Worm (Caenorhabditis elegans) whole organism, L1 larva: Measurements from ENCODE around the gene cpt-5.

Experiments
- C04F5.9 ChIP-seq: sonication (generic microtip); optimal IDR thresholded peaks from 2 replicates; lab custom pipeline; 2016; ENCODE audit warnings: missing genetic modification characterization, missing compliant biosample characterization
- C16A3.4 ChIP-seq: fragments of 150-350 bp; optimal IDR thresholded peaks from 2 replicates; lab custom pipeline; 2014; ENCODE audit warnings: missing biosample characterization, missing genetic modification characterization
- C34B4.2 ChIP-seq: sonication (generic microtip); optimal IDR thresholded peaks from 2 replicates; lab custom pipeline; 2017; ENCODE audit warnings: mild to moderate bottlenecking, missing genetic modification characterization, missing compliant biosample characterization
- Y116A8C.19 ChIP-seq: sonication (generic microtip); optimal IDR thresholded peaks from 2 replicates; lab custom pipeline; 2016; ENCODE audit warnings: missing compliant biosample characterization, missing genetic modification characterization, borderline replicate concordance
- alr-1 ChIP-seq: fragments of 200-800 bp; sonication (Bioruptor generic); optimal IDR thresholded peaks from 2 replicates; lab custom pipeline; 2018; ENCODE audit warnings: borderline replicate concordance, mild to moderate bottlenecking, missing genetic modification characterization, missing compliant biosample characterization
- aly-2 ChIP-seq: fragments of 150-350 bp; optimal IDR thresholded peaks from 2 replicates; lab custom pipeline; 2014; ENCODE audit warnings: missing biosample characterization, missing genetic modification characterization
- ama-1 ChIP-seq: fragments of 150-350 bp; optimal IDR thresholded peaks from 2 replicates; lab custom pipeline; 2014
- ceh-88 ChIP-seq: fragments of 200-800 bp; sonication (Bioruptor generic); IDR thresholded peaks from 2 replicates; pipeline ENCODE4 v1.3.6; 2022; ENCODE audit warnings: missing genetic modification characterization, missing compliant biosample characterization
- dpl-1 ChIP-seq, 3 experiments: fragments of 150-350 bp in 2 of 3; sonication (generic microtip) in 1 of 3; optimal IDR thresholded peaks; 2 replicates each; lab custom pipeline; 2014 to 2017; ENCODE audit warnings: missing biosample characterization in 3 of 3, missing genetic modification characterization in 3 of 3, missing genetic modification reagents in 3 of 3
- dsc-1 ChIP-seq: sonication (generic microtip); optimal IDR thresholded peaks from 2 replicates; lab custom pipeline; 2016; ENCODE audit warnings: mild to moderate bottlenecking, missing genetic modification characterization, missing compliant biosample characterization
- efl-1 ChIP-seq, 4 experiments: fragments of 150-350 bp; optimal IDR thresholded peaks in 3 of 4; peaks in 1 of 4; 1 replicate in 1 of 4; 2 replicates in 3 of 4; lab custom pipeline; 2014; ENCODE audit warnings: missing biosample characterization in 2 of 4, missing genetic modification characterization in 2 of 4, missing genetic modification reagents in 2 of 4
- efl-3 ChIP-seq: fragments of 200-800 bp; sonication (Bioruptor generic); optimal IDR thresholded peaks from 2 replicates; lab custom pipeline; 2018; ENCODE audit warnings: mild to moderate bottlenecking, missing genetic modification characterization, missing compliant biosample characterization
- elt-3 ChIP-seq, 6 experiments: fragments of 150-350 bp in 1 of 6; sonication (generic microtip); optimal IDR thresholded peaks; 2 replicates each; lab custom pipeline; 2017 to 2018; ENCODE audit warnings: missing biosample characterization in 6 of 6, missing genetic modification characterization in 6 of 6, inconsistent platforms in 1 of 6
- ets-5 ChIP-seq: fragments of 200-800 bp; sonication (Bioruptor generic); IDR thresholded peaks from 2 replicates; pipeline ENCODE4 v1.3.6; 2022; ENCODE audit warnings: missing genetic modification characterization, missing compliant biosample characterization
- fkh-10 ChIP-seq: sonication (generic microtip); optimal IDR thresholded peaks from 2 replicates; lab custom pipeline; 2017; ENCODE audit warnings: missing biosample characterization, missing genetic modification reagents, missing genetic modification characterization
- fkh-4 ChIP-seq: sonication (generic microtip); optimal IDR thresholded peaks from 2 replicates; lab custom pipeline; 2016; ENCODE audit warnings: missing compliant biosample characterization, missing genetic modification characterization, borderline replicate concordance
- hlh-4 ChIP-seq: sonication (generic microtip); optimal IDR thresholded peaks from 2 replicates; lab custom pipeline; 2016; ENCODE audit warnings: mild to moderate bottlenecking, missing genetic modification characterization, missing compliant biosample characterization
- hpl-2 ChIP-seq: fragments of 150-350 bp; optimal IDR thresholded peaks from 2 replicates; lab custom pipeline; 2014; ENCODE audit warnings: missing biosample characterization, missing genetic modification reagents, missing genetic modification characterization
- irx-1 ChIP-seq: sonication (generic microtip); optimal IDR thresholded peaks from 2 replicates; lab custom pipeline; 2016; ENCODE audit warnings: missing genetic modification characterization, missing compliant biosample characterization
- jun-1 ChIP-seq: fragments of 150-350 bp; optimal IDR thresholded peaks from 2 replicates; lab custom pipeline; 2014; ENCODE audit warnings: missing biosample characterization, missing genetic modification reagents, missing genetic modification characterization
- lin-13 ChIP-seq: fragments of 150-350 bp; optimal IDR thresholded peaks from 2 replicates; lab custom pipeline; 2014; ENCODE audit warnings: missing biosample characterization, missing genetic modification reagents, missing genetic modification characterization
- lin-15B ChIP-seq: fragments of 150-350 bp; sonication (generic microtip); optimal IDR thresholded peaks from 3 replicates; lab custom pipeline; 2014; ENCODE audit warnings: missing biosample characterization, missing genetic modification characterization
- lin-39 ChIP-seq: fragments of 150-350 bp; optimal IDR thresholded peaks from 2 replicates; lab custom pipeline; 2014; ENCODE audit warnings: missing biosample characterization, missing genetic modification reagents, missing genetic modification characterization
- lsy-2 ChIP-seq, 2 experiments: fragments of 150-350 bp; optimal IDR thresholded peaks; 2 replicates each; lab custom pipeline; 2014; ENCODE audit warnings: missing biosample characterization in 2 of 2, missing genetic modification characterization in 2 of 2
- mab-9 ChIP-seq: fragments of 200-800 bp; sonication (Bioruptor generic); IDR thresholded peaks from 2 replicates; pipeline ENCODE4 v1.3.6; 2022; ENCODE audit warnings: missing genetic modification reagents, missing genetic modification characterization, missing compliant biosample characterization
- mef-2 ChIP-seq: fragments of 150-350 bp; optimal IDR thresholded peaks from 2 replicates; lab custom pipeline; 2014; ENCODE audit warnings: missing biosample characterization, missing genetic modification characterization
- mep-1 ChIP-seq: fragments of 150-350 bp; optimal IDR thresholded peaks from 2 replicates; lab custom pipeline; 2014; ENCODE audit warnings: missing biosample characterization, missing genetic modification characterization
- nhr-11 ChIP-seq: fragments of 150-350 bp; optimal IDR thresholded peaks from 2 replicates; lab custom pipeline; 2014; ENCODE audit warnings: missing biosample characterization, missing genetic modification characterization
- nhr-19 ChIP-seq: fragments of 200-800 bp; sonication (Bioruptor generic); conservative IDR thresholded peaks from 2 replicates; pipeline ENCODE4 v1.3.6; 2022; ENCODE audit warnings: missing genetic modification characterization, missing compliant biosample characterization
- nhr-76 ChIP-seq: sonication (generic microtip); optimal IDR thresholded peaks from 2 replicates; lab custom pipeline; 2017; ENCODE audit warnings: missing biosample characterization, missing genetic modification characterization
- nhr-85 ChIP-seq: sonication (generic microtip); peaks from one replicate; lab custom pipeline; 2016; ENCODE audit warnings: missing genetic modification characterization, inconsistent platforms, missing compliant biosample characterization
- pax-3 ChIP-seq: fragments of 200-800 bp; sonication (Bioruptor generic); optimal IDR thresholded peaks from 2 replicates; lab custom pipeline; 2018; ENCODE audit warnings: mild to moderate bottlenecking, missing genetic modification characterization, moderate library complexity, missing compliant biosample characterization
- rnt-1 ChIP-seq: sonication (generic microtip); optimal IDR thresholded peaks from 2 replicates; lab custom pipeline; 2016; ENCODE audit warnings: mild to moderate bottlenecking, missing genetic modification characterization, moderate library complexity, missing compliant biosample characterization
- sup-37 ChIP-seq: fragments of 200-800 bp; sonication (Bioruptor generic); optimal IDR thresholded peaks from 2 replicates; lab custom pipeline; 2018; ENCODE audit warnings: mild to moderate bottlenecking, missing genetic modification characterization, missing compliant biosample characterization
- swsn-7 ChIP-seq: sonication (generic microtip); optimal IDR thresholded peaks from 2 replicates; lab custom pipeline; 2016; ENCODE audit warnings: missing genetic modification characterization, missing compliant biosample characterization
- tbx-2 ChIP-seq: sonication (generic microtip); optimal IDR thresholded peaks from 2 replicates; lab custom pipeline; 2016; ENCODE audit warnings: missing genetic modification characterization, missing compliant biosample characterization
- tlp-1 ChIP-seq: fragments of 150-350 bp; optimal IDR thresholded peaks from 2 replicates; lab custom pipeline; 2014; ENCODE audit warnings: missing biosample characterization, missing genetic modification characterization
- unc-86 ChIP-seq: sonication (generic microtip); optimal IDR thresholded peaks from 2 replicates; lab custom pipeline; 2016; ENCODE audit warnings: missing genetic modification characterization, missing compliant biosample characterization
- ztf-11 ChIP-seq, 2 experiments: sonication (generic microtip); optimal IDR thresholded peaks; 2 replicates each; lab custom pipeline; 2016 to 2017; ENCODE audit warnings: missing genetic modification characterization in 2 of 2, missing biosample characterization in 1 of 2, missing compliant biosample characterization in 1 of 2

The cpt-5 gene

DNA sequence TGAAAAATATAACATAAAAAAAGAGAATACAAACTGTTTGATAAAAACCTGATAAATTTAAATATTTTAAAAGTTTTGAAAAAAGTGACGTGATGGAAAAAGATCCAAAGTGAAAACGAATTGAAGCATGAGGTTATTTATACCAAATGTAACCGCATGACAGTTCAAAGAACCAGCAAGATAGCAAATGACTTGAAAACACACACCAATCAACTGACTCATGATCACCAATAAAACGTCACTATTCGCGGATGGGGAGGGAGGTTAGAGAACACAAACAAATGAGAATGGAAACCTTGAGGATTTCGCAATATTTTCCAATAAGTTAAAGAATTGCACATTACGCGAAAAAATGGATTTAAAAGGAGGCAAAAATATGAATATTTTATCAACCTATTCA is 36.4 kb downstream of the cpt-5 start, which contains the start of gene C06B3.7 (continued):
- TF ChIP-seq aly-2 (tag; lab: Kevin White, UChicago), result no peak
- TF ChIP-seq tlp-1 (tag; lab: Kevin White, UChicago), result no peak
- TF ChIP-seq hlh-4 (tag; lab: Kevin White, UChicago), result no peak
- TF ChIP-seq ets-5 (GFP tag; lab: Robert Waterston, UW), result no peak

DNA sequence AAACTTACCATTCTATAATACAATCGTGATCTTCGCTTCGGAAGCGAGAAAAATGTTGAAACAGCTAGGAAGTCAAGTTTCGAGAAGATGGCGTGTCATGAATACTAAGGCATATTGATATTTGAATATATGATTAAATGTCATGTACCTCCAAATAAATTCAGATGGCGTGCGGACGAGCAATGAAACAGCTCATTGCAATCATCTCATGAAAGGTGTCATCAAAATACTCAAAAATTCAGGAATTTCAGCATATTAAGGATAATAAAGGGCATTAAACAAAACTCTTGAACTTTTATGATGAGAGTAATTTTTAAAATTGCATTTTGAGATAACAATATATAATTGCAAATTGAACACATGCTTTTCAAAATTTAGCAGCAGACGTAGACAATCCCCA is 42.4 kb downstream of the cpt-5 start, which contains the start of gene gcy-32:
gcy-32 (minus strand) TSS at position 101 of the 400 bp plus-strand sequence.
- TF ChIP-seq ceh-88 (GFP tag; lab: Robert Waterston, UW) (no peak), C04F5.9 (tag; lab: Kevin White, UChicago) (no peak)

DNA sequence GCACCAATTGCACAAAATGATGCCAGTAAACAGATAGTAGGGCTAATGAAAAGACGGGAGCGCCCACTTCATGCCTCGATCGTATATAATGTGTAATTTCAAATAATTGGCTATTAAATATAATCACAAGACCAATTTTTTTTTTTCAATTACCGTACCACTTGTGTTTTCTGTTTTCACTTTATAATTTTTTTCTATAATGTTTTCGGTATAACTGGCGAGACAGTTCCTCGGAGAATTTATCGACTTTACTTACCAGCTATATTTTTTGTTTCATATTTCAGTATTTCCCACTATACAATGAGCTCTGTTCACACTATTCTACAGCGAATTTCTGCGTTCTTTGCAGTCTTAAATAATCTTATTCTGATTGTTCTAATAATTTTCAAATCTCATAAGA is 43.2 kb downstream of the cpt-5 start, which contains the start of gene str-252:
str-252 (plus strand) TSS at position 301 of the 400 bp plus-strand sequence.
- TF ChIP-seq C34B4.2 (tag; lab: Kevin White, UChicago), result no peak
- no peak for TF ChIP-seq ama-1 (lab: Kevin White, UChicago)
- TF ChIP-seq tbx-2 (tag; lab: Kevin White, UChicago), result no peak
- TF ChIP-seq mef-2 (tag; lab: Kevin White, UChicago), result no peak
- TF ChIP-seq fkh-10, result no peak
- TF ChIP-seq hpl-2 (GFP tag; lab: Kevin White, UChicago), result no peak
- TF ChIP-seq mab-9, result no peak
- no peak for TF ChIP-seq dpl-1 (GFP tag; optimal IDR thresholded peaks at IDR 0.05; lab: Kevin White, UChicago)
- TF ChIP-seq nhr-85 (tag; lab: Kevin White, UChicago), result no peak
- no peak for TF ChIP-seq C04F5.9 (tag; lab: Kevin White, UChicago)
- TF ChIP-seq jun-1 (tag; lab: Kevin White, UChicago), result no peak
- no peak for TF ChIP-seq C16A3.4 (tag; lab: Kevin White, UChicago)

DNA sequence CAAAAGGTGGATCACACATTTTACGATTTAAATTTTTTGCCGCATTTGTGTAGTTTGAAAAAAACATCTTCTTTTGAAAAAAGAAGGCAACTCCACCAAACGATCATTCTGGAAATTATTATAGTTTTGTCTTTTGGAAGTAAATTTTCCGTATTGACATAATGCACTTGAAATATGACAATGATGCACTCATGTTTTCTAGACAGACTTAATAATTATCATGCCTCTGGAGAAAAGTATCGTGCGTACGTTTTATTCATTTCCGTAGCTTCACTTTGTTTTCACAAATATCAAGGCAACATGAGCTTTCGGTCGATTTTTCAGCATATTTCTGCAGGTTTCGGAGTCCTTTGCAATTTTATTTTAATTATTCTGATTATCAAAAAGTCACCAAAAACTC is 45.3 kb downstream of the cpt-5 start, which contains the start of gene str-250:
str-250 (plus strand) TSS at position 301 of the 400 bp plus-strand sequence.
- TF ChIP-seq rnt-1 (tag; lab: Kevin White, UChicago) (no peak), jun-1 (tag; lab: Kevin White, UChicago) (no peak), efl-1 (optimal IDR thresholded peaks at IDR 0.05; lab: Kevin White, UChicago) (no peak), efl-1 (GFP tag; optimal IDR thresholded peaks at IDR 0.05 in 1 of 2; lab: Kevin White, UChicago) (no peak), mep-1 (no peak), mef-2 (tag; lab: Kevin White, UChicago) (no peak), Y116A8C.19 (no peak), dsc-1 (no peak), nhr-76 (tag; lab: Kevin White, UChicago) (no peak), efl-3 (GFP tag; lab: Kevin White, UChicago) (no peak), fkh-4 (tag; lab: Kevin White, UChicago) (no peak), fkh-10 (no peak), swsn-7 (no peak), lin-15B (tag; lab: Kevin White, UChicago) (no peak), pax-3 (tag; lab: Kevin White, UChicago) (no peak), ztf-11 (tag; optimal IDR thresholded peaks at IDR 0.05; lab: Kevin White, UChicago) (no peak), ceh-88 (GFP tag; lab: Robert Waterston, UW) (no peak), elt-3 (tag; optimal IDR thresholded peaks at IDR 0.05; lab: Kevin White, UChicago) (no peak), lin-39 (tag; lab: Kevin White, UChicago) (no peak), lsy-2 (tag; optimal IDR thresholded peaks at IDR 0.05; lab: Kevin White, UChicago) (no peak), lin-13 (GFP tag; lab: Kevin White, UChicago) (no peak)

DNA sequence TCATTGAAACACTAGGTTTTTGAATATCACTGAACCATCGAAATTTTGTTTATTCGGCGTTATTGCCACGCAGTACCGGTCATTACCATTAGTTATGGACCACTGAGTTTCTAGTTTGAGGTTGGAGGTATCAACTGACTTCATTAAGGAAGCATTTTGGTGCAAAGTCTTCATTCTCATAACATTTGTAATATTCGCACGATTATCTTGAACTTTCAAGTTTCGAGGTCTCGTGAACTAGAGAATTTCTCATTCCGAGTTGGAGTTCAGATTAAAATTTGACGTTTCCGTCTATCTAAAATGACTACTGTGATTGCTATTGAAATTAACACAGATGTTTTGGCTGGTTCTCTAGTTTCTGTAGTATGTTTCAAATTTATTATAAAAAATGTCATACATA is 47.7 kb downstream of the cpt-5 start, which contains the start of gene srx-42:
srx-42 (plus strand) TSS at position 301 of the 400 bp plus-strand sequence.
- no peak for TF ChIP-seq sup-37 (GFP tag; lab: Kevin White, UChicago)
- no peak for TF ChIP-seq hlh-4 (tag; lab: Kevin White, UChicago)
- no peak for TF ChIP-seq swsn-7
- no peak for TF ChIP-seq rnt-1 (tag; lab: Kevin White, UChicago)
- TF ChIP-seq tbx-2 (tag; lab: Kevin White, UChicago), result no peak
- no peak for TF ChIP-seq nhr-19
- no peak for TF ChIP-seq unc-86
- TF ChIP-seq fkh-10, result no peak
- no peak for TF ChIP-seq irx-1 (tag; lab: Kevin White, UChicago)
- no peak for TF ChIP-seq alr-1 (tag; lab: Kevin White, UChicago)
- no peak for TF ChIP-seq nhr-11 (tag; lab: Kevin White, UChicago)
- no peak for TF ChIP-seq hpl-2 (GFP tag; lab: Kevin White, UChicago)
- TF ChIP-seq Y116A8C.19, result no peak
